Worm (Caenorhabditis elegans) whole organism, L1 larva: Measurements from ENCODE around the gene vps-32.1.

ENCODE experiments used
- aha-1 ChIP-seq: fragments of 150-350 bp; optimal IDR thresholded peaks from 2 replicates; lab custom pipeline; 2014; ENCODE audit warnings: missing biosample characterization, missing genetic modification characterization
- ceh-82 ChIP-seq, 3 experiments: fragments of 150-350 bp in 1 of 3; sonication (generic microtip) in 2 of 3; optimal IDR thresholded peaks; 2 replicates each; lab custom pipeline; 2014 to 2017; ENCODE audit warnings: missing biosample characterization in 3 of 3, missing genetic modification characterization in 3 of 3
- ceh-88 ChIP-seq: fragments of 200-800 bp; sonication (Bioruptor generic); IDR thresholded peaks from 2 replicates; pipeline ENCODE4 v1.3.6; 2022; ENCODE audit warnings: missing genetic modification characterization, missing compliant biosample characterization
- lin-39 ChIP-seq: fragments of 150-350 bp; optimal IDR thresholded peaks from 2 replicates; lab custom pipeline; 2014; ENCODE audit warnings: missing biosample characterization, missing genetic modification reagents, missing genetic modification characterization
- nhr-90 ChIP-seq: sonication (generic microtip); optimal IDR thresholded peaks from 2 replicates; lab custom pipeline; 2016; ENCODE audit warnings: mild to moderate bottlenecking, missing genetic modification characterization, missing compliant biosample characterization; ENCODE audit not compliant: poor library complexity
- sptf-1 ChIP-seq: fragments of 150-350 bp; optimal IDR thresholded peaks from 2 replicates; lab custom pipeline; 2014; ENCODE audit warnings: missing biosample characterization, missing genetic modification characterization
- unc-62 ChIP-seq: fragments of 150-350 bp; optimal IDR thresholded peaks from 2 replicates; lab custom pipeline; 2014; ENCODE audit warnings: missing biosample characterization, missing genetic modification reagents, missing genetic modification characterization
- zip-4 ChIP-seq: fragments of 200-800 bp; sonication (Bioruptor generic); optimal IDR thresholded peaks from 2 replicates; lab custom pipeline; 2018; ENCODE audit warnings: mild to moderate bottlenecking, missing genetic modification characterization, moderate library complexity, missing compliant biosample characterization
- ztf-4 ChIP-seq: fragments of 150-350 bp; optimal IDR thresholded peaks from 2 replicates; lab custom pipeline; 2014; ENCODE audit warnings: missing biosample characterization, missing genetic modification characterization

- TF ChIP-seq unc-62 (GFP tag; lab: Kevin White, UChicago) (no peak), lin-39 (tag; lab: Kevin White, UChicago) (no peak), ztf-4 (no peak), zip-4 (GFP tag; lab: Kevin White, UChicago) (no peak), ceh-88 (no peak), ceh-82 (tag; optimal IDR thresholded peaks at IDR 0.05; lab: Kevin White, UChicago) (no peak), sptf-1 (tag; lab: Kevin White, UChicago) (no peak), aha-1 (tag; lab: Kevin White, UChicago) (no peak), nhr-90 (no peak)
Observed at ce11 chrII:6612544-6612943, 23.0 kb downstream of the vps-32.1 start.
